Worm (Caenorhabditis elegans): ENCODE results near the gene R02D5.9.

R02D5.9 gene

DNA sequence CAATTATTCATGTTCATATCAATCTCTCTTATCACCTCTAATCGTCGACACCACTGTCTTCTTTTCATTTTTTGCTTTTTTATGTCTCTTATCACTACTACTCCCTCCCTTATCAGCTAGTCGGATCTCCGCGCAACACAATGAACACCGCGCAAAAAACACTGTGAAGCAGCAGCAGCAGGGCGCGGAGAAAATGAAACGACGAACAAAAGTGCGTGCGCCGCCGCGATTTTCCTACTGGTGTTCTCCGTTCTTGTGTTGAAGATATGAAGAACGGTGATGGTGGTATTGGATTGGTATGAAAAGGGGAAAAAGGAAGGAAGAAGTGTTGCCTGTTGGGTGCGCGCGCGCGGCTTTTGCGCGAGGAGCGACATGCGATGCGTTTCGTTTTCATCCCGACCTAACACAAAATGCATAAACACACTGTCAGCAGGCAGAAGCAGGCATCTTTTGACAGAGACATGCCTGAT lies 5.1 kb downstream of the R02D5.9 start (continued):
- TF ChIP-seq Y48G9A.11 (GFP tag; IDR thresholded peaks at IDR 0.05) (no peak), lin-39 (tag; optimal IDR thresholded peaks at IDR 0.05) (no peak)

ce11 chrV:14504774-14505173 lies 6.1 kb downstream of the R02D5.9 start:
- TF ChIP-seq dmd-6 (GFP tag; IDR thresholded peaks at IDR 0.05) (peak; percentile 27; the same call in 1 of the 2 replicates), nhr-41 (GFP tag; IDR thresholded peaks at IDR 0.05) (no peak), mxl-3 (GFP tag; optimal IDR thresholded peaks at IDR 0.05) (peak; percentile 30), hlh-11 (tag; optimal IDR thresholded peaks at IDR 0.05) (peak; percentile 6), mep-1 (tag; optimal IDR thresholded peaks at IDR 0.05) (peak; percentile 23), egl-43 (GFP tag; IDR thresholded peaks at IDR 0.05) (no peak), nhr-28 (tag; optimal IDR thresholded peaks at IDR 0.05) (peak; percentile 14)

DNA sequence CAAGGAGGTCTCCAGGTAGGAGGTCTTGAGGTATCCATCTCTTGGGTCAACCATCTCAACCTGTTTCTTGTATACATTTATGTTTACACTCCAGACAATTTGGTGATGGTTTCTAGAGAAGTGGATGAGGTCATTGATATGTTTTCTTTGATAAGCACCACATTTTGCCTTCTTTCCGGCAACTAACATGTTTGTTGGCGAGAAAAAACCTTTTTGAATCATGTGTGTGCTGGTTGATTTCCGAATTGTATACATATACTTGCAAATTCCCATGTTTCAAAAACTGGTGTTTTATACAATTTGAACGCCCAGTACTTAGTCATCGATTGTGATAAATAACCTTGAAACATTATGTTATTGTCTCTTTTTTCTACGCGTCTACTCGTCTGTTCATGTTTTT lies 6.8 kb downstream of the R02D5.9 start:
- TF ChIP-seq nhr-6 (tag; optimal IDR thresholded peaks at IDR 0.05) (peak; percentile 23), daf-16 (GFP tag; optimal IDR thresholded peaks at IDR 0.05) (no peak), daf-16 (tag; optimal IDR thresholded peaks at IDR 0.05) (peak; percentile 60), aha-1 (tag) (peak; percentile 87), rbr-2 (tag; optimal IDR thresholded peaks at IDR 0.05) (no peak)

DNA sequence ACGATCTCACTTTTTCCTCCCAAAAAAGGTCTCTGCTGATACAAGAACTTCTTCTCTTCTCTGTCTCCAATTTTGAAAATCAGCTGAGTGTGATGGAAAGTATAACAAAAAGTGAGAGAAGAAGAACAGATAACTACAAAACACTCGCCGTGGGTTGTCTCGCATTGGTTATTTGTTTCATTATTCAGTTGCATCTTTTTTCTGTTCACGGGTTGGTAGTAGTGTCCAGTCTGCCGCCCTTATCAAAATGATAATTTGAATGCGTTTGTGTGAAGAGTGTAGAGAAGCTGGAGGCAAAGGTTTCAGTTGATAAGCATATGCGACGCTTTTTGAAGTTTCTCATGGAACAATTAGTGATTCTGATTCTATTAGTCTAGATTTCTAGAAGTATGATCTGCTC lies 7.9 kb downstream of the R02D5.9 start:
- TF ChIP-seq nhr-28 (tag; optimal IDR thresholded peaks at IDR 0.05) (peak; percentile 96), lir-3 (tag; optimal IDR thresholded peaks at IDR 0.05) (no peak), sdz-12 (GFP tag; optimal IDR thresholded peaks at IDR 0.05) (no peak), lin-38 (GFP tag; IDR thresholded peaks at IDR 0.05) (no peak), egl-43 (GFP tag; IDR thresholded peaks at IDR 0.05) (no peak), lim-7 (GFP tag; IDR thresholded peaks at IDR 0.05) (no peak), pqm-1 (tag; optimal IDR thresholded peaks at IDR 0.05) (peak; percentile 95), R02D3.7 (tag; optimal IDR thresholded peaks at IDR 0.05) (no peak), tra-1 (GFP tag; IDR thresholded peaks at IDR 0.05) (0 out of 2 replicates have a peak, but pooled peaks have one; percentile 22), dmd-9 (GFP tag; IDR thresholded peaks at IDR 0.05) (no peak), daf-16 (GFP tag; optimal IDR thresholded peaks at IDR 0.05) (no peak), daf-16 (tag; optimal IDR thresholded peaks at IDR 0.05) (peak; percentile 78), dve-1 (tag; optimal IDR thresholded peaks at IDR 0.05; ENCODE audit: insufficient read depth) (peak; percentile 51), mes-2 (tag; optimal IDR thresholded peaks at IDR 0.05; ENCODE audit: poor library complexity, severe bottlenecking) (peak; percentile 11), tag-97 (GFP tag; IDR thresholded peaks at IDR 0.05) (no peak), hlh-11 (tag; optimal IDR thresholded peaks at IDR 0.05) (peak; percentile 75), dmd-6 (GFP tag; IDR thresholded peaks at IDR 0.05) (peak; percentile 50; the same call in 1 of the 2 replicates), aha-1 (tag) (peak; percentile 94), hlh-30 (tag; optimal IDR thresholded peaks at IDR 0.05; ENCODE audit: insufficient read depth) (peak; percentile 44), mep-1 (tag; optimal IDR thresholded peaks at IDR 0.05) (peak; percentile 30), nhr-42 (GFP tag; IDR thresholded peaks at IDR 0.05) (no peak), nhr-6 (tag; optimal IDR thresholded peaks at IDR 0.05) (peak; percentile 76), nhr-77 (tag; optimal IDR thresholded peaks at IDR 0.05) (peak; percentile 68), mdl-1 (tag; optimal IDR thresholded peaks at IDR 0.05) (peak in 1 of 2 experiments; percentile 38), nhr-10 (tag; optimal IDR thresholded peaks at IDR 0.05) (no peak), zfp-3 (GFP tag; conservative IDR thresholded peaks at IDR 0.05) (no peak), mxl-3 (GFP tag; optimal IDR thresholded peaks at IDR 0.05) (peak; percentile 1), nhr-237 (tag; optimal IDR thresholded peaks at IDR 0.05) (no peak), lsy-2 (tag; optimal IDR thresholded peaks at IDR 0.05) (no peak), F37D6.2 (tag; optimal IDR thresholded peaks at IDR 0.05) (no peak), daf-19 (GFP tag; conservative IDR thresholded peaks at IDR 0.05) (no peak), fkh-10 (GFP tag; optimal IDR thresholded peaks at IDR 0.05) (no peak), vab-7 (GFP tag; IDR thresholded peaks at IDR 0.05) (no peak)

All from whole organism, L4 larva.